Worm (Caenorhabditis elegans): ENCODE data around the gene mrg-1.

Gene mrg-1

DNA sequence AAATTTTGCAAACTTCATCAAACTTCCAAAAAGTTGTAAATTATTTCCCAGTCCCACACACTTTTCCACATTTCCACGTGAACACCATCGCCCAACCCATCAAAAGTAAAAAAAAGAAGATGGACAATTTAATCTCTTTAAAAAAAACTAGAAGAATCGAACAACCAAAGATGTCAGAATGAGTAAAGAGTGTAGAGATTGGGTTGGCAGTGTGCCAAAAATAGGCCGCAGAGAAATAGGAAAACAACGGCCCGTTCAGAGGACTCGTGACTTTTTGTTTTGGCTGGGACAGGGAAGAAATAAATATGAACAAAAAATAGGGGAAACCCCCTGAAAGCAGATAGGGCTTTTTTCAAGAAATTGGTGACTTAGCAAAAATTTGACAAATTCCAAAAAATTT, 31.6 kb downstream of the mrg-1 start (continued):
- TF ChIP-seq lsy-2 (tag; optimal IDR thresholded peaks at IDR 0.05) = peak in 1 of 2 experiments; percentile 48
- peak; percentile 50 for TF ChIP-seq nhr-48 (tag; optimal IDR thresholded peaks at IDR 0.05)
- TF ChIP-seq duxl-1 (tag; optimal IDR thresholded peaks at IDR 0.05; ENCODE audit: poor library complexity) = no peak
- peak; percentile 49 for TF ChIP-seq nhr-28 (tag; optimal IDR thresholded peaks at IDR 0.05)
- peak; percentile 19 for TF ChIP-seq mep-1 (tag; optimal IDR thresholded peaks at IDR 0.05)
- TF ChIP-seq hlh-11 (tag; optimal IDR thresholded peaks at IDR 0.05) = peak; percentile 75
- peak; percentile 48 to 82 for TF ChIP-seq mdl-1 (tag; optimal IDR thresholded peaks at IDR 0.05)
- TF ChIP-seq Y5F2A.4 (GFP tag; optimal IDR thresholded peaks at IDR 0.05) = no peak
- TF ChIP-seq set-16 (GFP tag; IDR thresholded peaks at IDR 0.05) = no peak
- no peak for TF ChIP-seq egl-27 (tag; optimal IDR thresholded peaks at IDR 0.05)
- peak; percentile 81 for TF ChIP-seq dve-1 (tag; optimal IDR thresholded peaks at IDR 0.05; ENCODE audit: insufficient read depth)
- TF ChIP-seq ceh-20 (GFP tag; IDR thresholded peaks at IDR 0.05) = 0 out of 2 replicates have a peak, but pooled peaks have one; percentile 44
- no peak for TF ChIP-seq dmd-9 (GFP tag; IDR thresholded peaks at IDR 0.05)
- TF ChIP-seq zfp-2 (tag; optimal IDR thresholded peaks at IDR 0.05) = no peak
- no peak for TF ChIP-seq fkh-10 (GFP tag; optimal IDR thresholded peaks at IDR 0.05)

DNA sequence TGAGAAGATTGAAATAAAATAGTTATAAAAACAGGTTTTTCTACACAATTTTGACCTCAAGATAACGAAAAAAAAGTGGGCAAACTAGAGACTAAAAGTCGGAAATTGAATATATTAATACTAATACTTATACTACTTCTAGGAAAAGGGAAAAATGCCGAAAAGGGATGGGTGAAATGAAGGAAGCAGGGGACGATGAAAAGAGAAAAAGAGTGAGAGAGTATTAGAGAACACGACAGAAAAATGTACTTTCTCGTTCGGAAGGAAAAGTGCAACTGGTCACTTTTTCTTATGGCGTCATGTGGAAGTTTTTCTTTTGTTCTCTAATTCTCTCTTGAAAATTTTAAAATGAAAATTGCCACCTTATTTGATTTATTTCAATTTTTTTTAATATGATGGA, 33.1 kb downstream of the mrg-1 start:
- no peak for TF ChIP-seq lim-7 (GFP tag; IDR thresholded peaks at IDR 0.05)
- TF ChIP-seq ceh-32 (tag; optimal IDR thresholded peaks at IDR 0.05; ENCODE audit: poor library complexity) = no peak
- TF ChIP-seq ceh-20 (GFP tag; IDR thresholded peaks at IDR 0.05) = no peak
- peak in 1 of 2 experiments; percentile 58 for TF ChIP-seq unc-62 (GFP tag; optimal IDR thresholded peaks at IDR 0.05 in 1 of 2)
- TF ChIP-seq unc-62 (tag; optimal IDR thresholded peaks at IDR 0.05) = no peak
- TF ChIP-seq set-16 (GFP tag; IDR thresholded peaks at IDR 0.05) = no peak
- TF ChIP-seq vab-7 (GFP tag; IDR thresholded peaks at IDR 0.05) = no peak
- TF ChIP-seq D1046.2 (GFP tag; IDR thresholded peaks at IDR 0.05) = no peak
- TF ChIP-seq nhr-77 (tag; optimal IDR thresholded peaks at IDR 0.05) = peak; percentile 63
- TF ChIP-seq nhr-6 (tag; optimal IDR thresholded peaks at IDR 0.05) = no peak
- TF ChIP-seq ces-1 (GFP tag; optimal IDR thresholded peaks at IDR 0.05) = peak; percentile 72
- peak; percentile 83 for TF ChIP-seq nhr-48 (tag; optimal IDR thresholded peaks at IDR 0.05)
- no peak for TF ChIP-seq nhr-10 (tag; optimal IDR thresholded peaks at IDR 0.05)
- TF ChIP-seq Y75B8A.6 (GFP tag; IDR thresholded peaks at IDR 0.05) = no peak
- peak in 1 of 2 experiments; percentile 42 for TF ChIP-seq hif-1 (tag; optimal IDR thresholded peaks at IDR 0.05)
- peak; percentile 67; the same call in 1 of the 2 replicates for TF ChIP-seq ctbp-1 (GFP tag; IDR thresholded peaks at IDR 0.05)
- no peak for TF ChIP-seq egl-27 (tag; optimal IDR thresholded peaks at IDR 0.05)
- no peak for TF ChIP-seq dmd-8 (GFP tag; IDR thresholded peaks at IDR 0.05)
- TF ChIP-seq lsy-2 (tag; optimal IDR thresholded peaks at IDR 0.05) = peak; percentile 40 to 82
- peak; percentile 30 for TF ChIP-seq nhr-102 (tag; optimal IDR thresholded peaks at IDR 0.05)
- TF ChIP-seq snpc-4 (tag; optimal IDR thresholded peaks at IDR 0.05) = no peak
- TF ChIP-seq tra-1 (GFP tag; IDR thresholded peaks at IDR 0.05) = 0 out of 2 replicates have a peak, but pooled peaks have one; percentile 9
- TF ChIP-seq hlh-11 (tag; optimal IDR thresholded peaks at IDR 0.05) = peak; percentile 87
- TF ChIP-seq tag-97 (GFP tag; IDR thresholded peaks at IDR 0.05) = no peak
- no peak for TF ChIP-seq ztf-7 (tag; optimal IDR thresholded peaks at IDR 0.05)
- no peak for TF ChIP-seq nhr-237 (tag; optimal IDR thresholded peaks at IDR 0.05)
- TF ChIP-seq ceh-82 (tag; optimal IDR thresholded peaks at IDR 0.05) = no peak
- peak; percentile 83 for TF ChIP-seq dmd-6 (GFP tag; IDR thresholded peaks at IDR 0.05)
- TF ChIP-seq fkh-10 (GFP tag; optimal IDR thresholded peaks at IDR 0.05) = peak; percentile 60
- no peak for TF ChIP-seq snpc-1.2 (GFP tag; IDR thresholded peaks at IDR 0.05)
- no peak for TF ChIP-seq Y48G9A.11 (GFP tag; IDR thresholded peaks at IDR 0.05)
- peak; percentile 11 to 94 for TF ChIP-seq mdl-1 (tag; optimal IDR thresholded peaks at IDR 0.05)
- no peak for TF ChIP-seq ceh-28 (tag; optimal IDR thresholded peaks at IDR 0.05)
- peak; percentile 90 for TF ChIP-seq hlh-30 (tag; optimal IDR thresholded peaks at IDR 0.05; ENCODE audit: insufficient read depth)
- peak; percentile 48 for TF ChIP-seq daf-12 (tag; optimal IDR thresholded peaks at IDR 0.05)
- no peak for TF ChIP-seq lin-1 (GFP tag; IDR thresholded peaks at IDR 0.05)
- peak; percentile 59 for TF ChIP-seq mes-2 (tag; optimal IDR thresholded peaks at IDR 0.05; ENCODE audit: poor library complexity, severe bottlenecking)
- TF ChIP-seq fos-1 (tag; optimal IDR thresholded peaks at IDR 0.05) = no peak
- peak; percentile 72 for TF ChIP-seq mep-1 (tag; optimal IDR thresholded peaks at IDR 0.05)
- no peak for TF ChIP-seq sdz-12 (GFP tag; optimal IDR thresholded peaks at IDR 0.05)
- no peak for TF ChIP-seq lir-3 (tag; optimal IDR thresholded peaks at IDR 0.05)
- peak; percentile 24 for TF ChIP-seq dpl-1 (GFP tag; optimal IDR thresholded peaks at IDR 0.05)
